Worm (Caenorhabditis elegans): ENCODE measurements around the gene lact-6.

- TF ChIP-seq nhr-25 (tag; optimal IDR thresholded peaks at IDR 0.05) (peak; percentile 69), snpc-4 (tag; optimal IDR thresholded peaks at IDR 0.05) (no peak), unc-55 (GFP tag; optimal IDR thresholded peaks at IDR 0.05) (no peak), elt-3 (tag; optimal IDR thresholded peaks at IDR 0.05) (no peak)
Measured at ce11 chrIV:17442503-17442902, 11.3 kb upstream of the lact-6 start, which contains the start of gene F11E6.11.
